Worm (Caenorhabditis elegans) whole organism, L3 larva: Measurements from ENCODE around the gene mog-5.

Experiments
- ZK546.5 ChIP-seq: sonication (generic microtip); optimal IDR thresholded peaks from 2 replicates; lab custom pipeline; 2017; ENCODE audit warnings: missing biosample characterization, missing genetic modification characterization
- fkh-10 ChIP-seq: sonication (generic microtip); optimal IDR thresholded peaks from 2 replicates; lab custom pipeline; 2017; ENCODE audit warnings: missing biosample characterization, missing genetic modification reagents, missing genetic modification characterization
- nhr-25 ChIP-seq: sonication (generic microtip); optimal IDR thresholded peaks from 2 replicates; lab custom pipeline; 2017; ENCODE audit warnings: missing biosample characterization, missing genetic modification characterization
- nhr-67 ChIP-seq: fragments of 150-350 bp; optimal IDR thresholded peaks from 2 replicates; lab custom pipeline; 2014; ENCODE audit warnings: missing biosample characterization, missing genetic modification characterization
- pha-4 ChIP-seq: fragments of 150-350 bp; optimal IDR thresholded peaks from 2 replicates; lab custom pipeline; 2014; ENCODE audit warnings: missing biosample characterization, missing genetic modification reagents, missing genetic modification characterization
- pqm-1 ChIP-seq: fragments of 150-350 bp; optimal IDR thresholded peaks from 2 replicates; lab custom pipeline; 2017; ENCODE audit warnings: missing biosample characterization, missing genetic modification characterization, inconsistent platforms
- snpc-4 ChIP-seq: fragments of 150-350 bp; optimal IDR thresholded peaks from 2 replicates; lab custom pipeline; 2014; ENCODE audit warnings: missing biosample characterization, missing genetic modification characterization

- TF ChIP-seq fkh-10: no peak
- TF ChIP-seq snpc-4 (tag; lab: Kevin White, UChicago): no peak
- peak; percentile 50 for TF ChIP-seq pha-4 (tag; lab: Kevin White, UChicago)
- no peak for TF ChIP-seq nhr-67 (tag; lab: Kevin White, UChicago)
- no peak for TF ChIP-seq ZK546.5 (tag; lab: Kevin White, UChicago)
- no peak for TF ChIP-seq pqm-1 (tag; lab: Kevin White, UChicago)
- TF ChIP-seq nhr-25 (tag; lab: Kevin White, UChicago): no peak
Observed at ce11 chrII:5399201-5399600, at the start of gene mog-5.
